Worm (Caenorhabditis elegans) whole organism, L4 larva: ENCODE measurements around the gene T05B4.10.

ENCODE experiments used
- F10B5.3 ChIP-seq: sonication (generic microtip); optimal IDR thresholded peaks from 2 replicates; lab custom pipeline; 2016; ENCODE audit warnings: mild to moderate bottlenecking, missing genetic modification characterization, missing compliant biosample characterization
- R02D3.7 ChIP-seq: fragments of 150-350 bp; sonication (generic microtip); optimal IDR thresholded peaks from 3 replicates; lab custom pipeline; 2014; ENCODE audit warnings: missing biosample characterization, missing genetic modification characterization
- T20F7.1 ChIP-seq: fragments of 200-800 bp; sonication (Bioruptor generic); optimal IDR thresholded peaks from 2 replicates; lab custom pipeline; 2018; ENCODE audit warnings: mild to moderate bottlenecking, missing genetic modification characterization, missing compliant biosample characterization
- T26A8.4 ChIP-seq: fragments of 200-800 bp; sonication (Bioruptor generic); IDR thresholded peaks from 2 replicates; pipeline ENCODE4 v1.3.6; 2022; ENCODE audit warnings: missing genetic modification characterization, missing compliant biosample characterization
- Y105C5A.15 ChIP-seq: fragments of 200-800 bp; sonication (Bioruptor generic); IDR thresholded peaks from 2 replicates; pipeline ENCODE4 v1.3.6; 2022; ENCODE audit warnings: missing genetic modification characterization, missing compliant biosample characterization
- aha-1 ChIP-seq: fragments of 150-350 bp; peaks from one replicate; lab custom pipeline; 2014; ENCODE audit warnings: missing biosample characterization, missing genetic modification characterization
- attf-4 ChIP-seq: sonication (generic microtip); optimal IDR thresholded peaks from 3 replicates; lab custom pipeline; 2017; ENCODE audit warnings: missing biosample characterization, missing genetic modification characterization
- ceh-62 ChIP-seq: sonication (generic microtip); optimal IDR thresholded peaks from 2 replicates; lab custom pipeline; 2017; ENCODE audit warnings: missing biosample characterization, missing genetic modification characterization
- cey-2 ChIP-seq: sonication (generic microtip); optimal IDR thresholded peaks from 3 replicates; lab custom pipeline; 2017; ENCODE audit warnings: missing genetic modification characterization, mild to moderate bottlenecking, missing compliant biosample characterization, antibody characterized with exemption, borderline replicate concordance; ENCODE audit not compliant: insufficient read depth
- daf-19 ChIP-seq: fragments of 200-800 bp; sonication (Bioruptor generic); conservative IDR thresholded peaks from 2 replicates; pipeline ENCODE4 v1.3.6; 2022; ENCODE audit warnings: missing genetic modification characterization, missing compliant biosample characterization
- dmd-6 ChIP-seq: fragments of 200-800 bp; sonication (Bioruptor generic); IDR thresholded peaks from 2 replicates; pipeline ENCODE4 v1.3.6; 2022; ENCODE audit warnings: missing genetic modification reagents, missing genetic modification characterization, missing compliant biosample characterization
- dmd-8 ChIP-seq: fragments of 200-800 bp; sonication (Bioruptor generic); IDR thresholded peaks from 2 replicates; pipeline ENCODE4 v1.3.6; 2022; ENCODE audit warnings: missing genetic modification characterization, missing compliant biosample characterization
- dmd-9 ChIP-seq: fragments of 200-800 bp; sonication (Bioruptor generic); IDR thresholded peaks from 2 replicates; pipeline ENCODE4 v1.3.6; 2022; ENCODE audit warnings: missing genetic modification reagents, missing genetic modification characterization, missing compliant biosample characterization
- egl-43 ChIP-seq: fragments of 200-800 bp; sonication (Bioruptor generic); IDR thresholded peaks from 2 replicates; pipeline ENCODE4 v1.3.6; 2022; ENCODE audit warnings: missing genetic modification reagents, missing genetic modification characterization, missing compliant biosample characterization
- fkh-10 ChIP-seq: fragments of 150-350 bp; optimal IDR thresholded peaks from 2 replicates; lab custom pipeline; 2014; ENCODE audit warnings: missing biosample characterization, missing genetic modification reagents, missing genetic modification characterization
- gei-8 ChIP-seq: fragments of 200-800 bp; sonication (Bioruptor generic); optimal IDR thresholded peaks from 2 replicates; lab custom pipeline; 2018; ENCODE audit warnings: mild to moderate bottlenecking, missing genetic modification characterization, missing compliant biosample characterization
- hif-1 ChIP-seq, 2 experiments: sonication (generic microtip); optimal IDR thresholded peaks; 2 replicates each; lab custom pipeline; 2016 to 2017; ENCODE audit warnings: missing compliant biosample characterization in 2 of 2, missing genetic modification characterization in 2 of 2, missing genetic modification reagents in 2 of 2, missing genotype in 2 of 2, mild to moderate bottlenecking in 1 of 2
- lin-15B ChIP-seq: fragments of 150-350 bp; sonication (generic microtip); optimal IDR thresholded peaks from 3 replicates; lab custom pipeline; 2014; ENCODE audit warnings: missing biosample characterization, missing genetic modification characterization
- mep-1 ChIP-seq: fragments of 150-350 bp; sonication (generic microtip); optimal IDR thresholded peaks from 3 replicates; lab custom pipeline; 2014; ENCODE audit warnings: missing biosample characterization, missing genetic modification characterization
- nhr-41 ChIP-seq: fragments of 200-800 bp; sonication (Bioruptor generic); IDR thresholded peaks from 2 replicates; pipeline ENCODE4 v1.3.6; 2022; ENCODE audit warnings: missing genetic modification reagents, missing genetic modification characterization, missing compliant biosample characterization
- nhr-6 ChIP-seq: fragments of 150-350 bp; optimal IDR thresholded peaks from 2 replicates; lab custom pipeline; 2014; ENCODE audit warnings: missing biosample characterization, missing genetic modification characterization
- pha-4 ChIP-seq, 2 experiments: fragments of 150-350 bp in 1 of 2; fragments of 200-800 bp in 1 of 2; sonication (Bioruptor generic) in 1 of 2; IDR thresholded peaks in 1 of 2; optimal IDR thresholded peaks in 1 of 2; 2 replicates each; pipeline versions ENCODE4 v1.3.6 to Lab custom; 2014 to 2022; ENCODE audit warnings: missing genetic modification characterization in 2 of 2, missing genetic modification reagents in 2 of 2, missing biosample characterization in 1 of 2, missing compliant biosample characterization in 1 of 2
- php-3 ChIP-seq: fragments of 200-800 bp; sonication (Bioruptor generic); IDR thresholded peaks from 2 replicates; pipeline ENCODE4 v1.3.6; 2022; ENCODE audit warnings: missing genetic modification reagents, missing genetic modification characterization, missing compliant biosample characterization
- pqm-1 ChIP-seq: sonication (generic microtip); optimal IDR thresholded peaks from 2 replicates; lab custom pipeline; 2017; ENCODE audit warnings: missing biosample characterization, missing genetic modification characterization
- set-16 ChIP-seq: fragments of 200-800 bp; sonication (Bioruptor generic); IDR thresholded peaks from 2 replicates; pipeline ENCODE4 v1.3.6; 2022; ENCODE audit warnings: missing genetic modification reagents, missing genetic modification characterization, missing compliant biosample characterization
- skn-1 ChIP-seq: fragments of 150-350 bp; optimal IDR thresholded peaks from 2 replicates; lab custom pipeline; 2014; ENCODE audit warnings: missing biosample characterization, missing genetic modification characterization
- spr-3 ChIP-seq: fragments of 200-800 bp; sonication (Bioruptor generic); optimal IDR thresholded peaks from 2 replicates; lab custom pipeline; 2018; ENCODE audit warnings: mild to moderate bottlenecking, missing genetic modification characterization, missing compliant biosample characterization
- tra-1 ChIP-seq: fragments of 200-800 bp; sonication (Bioruptor generic); IDR thresholded peaks from 2 replicates; pipeline ENCODE4 v1.3.6; 2022; ENCODE audit warnings: missing genetic modification reagents, missing genetic modification characterization, missing compliant biosample characterization
- unc-62 ChIP-seq, 3 experiments: fragments of 150-350 bp in 1 of 3; sonication (generic microtip); optimal IDR thresholded peaks in 2 of 3; peaks in 1 of 3; 1 replicate in 1 of 3; 2 replicates in 2 of 3; lab custom pipeline; 2014 to 2017; ENCODE audit warnings: missing biosample characterization in 3 of 3, missing genetic modification characterization in 3 of 3, missing genetic modification reagents in 3 of 3, missing genotype in 1 of 3
- zfp-3 ChIP-seq: fragments of 200-800 bp; sonication (Bioruptor generic); conservative IDR thresholded peaks from 2 replicates; pipeline ENCODE4 v1.3.6; 2022; ENCODE audit warnings: missing genetic modification reagents, missing genetic modification characterization, missing compliant biosample characterization
- zip-11 ChIP-seq: fragments of 200-800 bp; sonication (Bioruptor generic); IDR thresholded peaks from 2 replicates; pipeline ENCODE4 v1.3.6; 2022; ENCODE audit warnings: missing genetic modification characterization, missing compliant biosample characterization
- zip-2 ChIP-seq: fragments of 150-350 bp; optimal IDR thresholded peaks from 2 replicates; lab custom pipeline; 2014; ENCODE audit warnings: missing biosample characterization, missing genetic modification characterization

The T05B4.10 gene

ce11 chrV:4125552-4126084 lies 5.1 kb upstream of the T05B4.10 start, which contains the start of gene T05B4.12:
TSS of gene T05B4.12 (minus strand) at chrV:4126034.
- TF ChIP-seq set-16 (GFP tag; lab: Robert Waterston, UW), result peak; percentile 68
- no peak for TF ChIP-seq T20F7.1

DNA sequence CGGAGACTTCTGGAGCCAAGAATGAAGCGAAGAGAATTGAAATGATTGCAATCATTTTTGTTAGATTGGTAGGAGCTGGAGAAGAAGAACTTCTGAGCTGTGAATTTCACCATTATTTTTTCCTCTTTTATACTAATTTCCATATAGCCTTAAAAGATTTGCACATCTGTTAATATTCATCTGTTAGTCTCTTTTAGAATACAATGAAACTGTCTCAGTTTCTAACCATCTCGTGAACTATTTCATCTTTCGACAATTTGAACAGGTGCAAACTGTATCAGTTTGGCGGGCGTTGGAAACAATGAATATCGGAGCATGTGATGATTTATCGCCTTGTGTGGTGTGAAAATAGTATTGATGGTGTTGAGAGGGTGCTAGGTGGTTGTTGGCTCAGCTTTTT lies 1.9 kb upstream of the T05B4.10 start, which contains the start of gene phat-5:
Gene phat-5 (minus strand): TSS at position 101 of the 400 bp plus-strand sequence.
- TF ChIP-seq zfp-3 (no peak), nhr-6 (tag; lab: Kevin White, UChicago) (no peak), zip-2 (tag; lab: Kevin White, UChicago) (no peak), pha-4 (GFP tag; IDR thresholded peaks at IDR 0.05; lab: Robert Waterston, UW) (no peak), pha-4 (tag; optimal IDR thresholded peaks at IDR 0.05; lab: Kevin White, UChicago) (no peak), gei-8 (GFP tag; lab: Kevin White, UChicago) (no peak), egl-43 (GFP tag; lab: Robert Waterston, UW) (no peak), spr-3 (GFP tag; lab: Kevin White, UChicago) (no peak)

ce11 chrV:4118332-4118731 lies 2.2 kb downstream of the T05B4.10 start, which contains the start of gene T05B4.9:
TSS of gene T05B4.9 (minus strand) at chrV:4118432.
- TF ChIP-seq pqm-1 (tag; lab: Kevin White, UChicago), result no peak

- no peak for TF ChIP-seq ceh-62 (tag; lab: Kevin White, UChicago)
- no peak for TF ChIP-seq skn-1 (tag; lab: Kevin White, UChicago)
- TF ChIP-seq mep-1, result no peak
- TF ChIP-seq zip-11 (GFP tag; lab: Robert Waterston, UW), result no peak
- TF ChIP-seq attf-4 (tag; lab: Kevin White, UChicago), result no peak
- TF ChIP-seq aha-1 (tag; lab: Kevin White, UChicago), result peak; percentile 7
- TF ChIP-seq unc-62 (GFP tag; optimal IDR thresholded peaks at IDR 0.05 in 1 of 2; lab: Kevin White, UChicago), result no peak
- TF ChIP-seq unc-62 (tag; optimal IDR thresholded peaks at IDR 0.05; lab: Kevin White, UChicago), result no peak
- TF ChIP-seq hif-1 (tag; optimal IDR thresholded peaks at IDR 0.05; lab: Kevin White, UChicago), result no peak
Measured at ce11 chrV:4116071-4116470, 4.5 kb downstream of the T05B4.10 start, which contains the start of gene T05B4.8. TSS of gene T05B4.8 (minus strand) at chrV:4116171.

DNA sequence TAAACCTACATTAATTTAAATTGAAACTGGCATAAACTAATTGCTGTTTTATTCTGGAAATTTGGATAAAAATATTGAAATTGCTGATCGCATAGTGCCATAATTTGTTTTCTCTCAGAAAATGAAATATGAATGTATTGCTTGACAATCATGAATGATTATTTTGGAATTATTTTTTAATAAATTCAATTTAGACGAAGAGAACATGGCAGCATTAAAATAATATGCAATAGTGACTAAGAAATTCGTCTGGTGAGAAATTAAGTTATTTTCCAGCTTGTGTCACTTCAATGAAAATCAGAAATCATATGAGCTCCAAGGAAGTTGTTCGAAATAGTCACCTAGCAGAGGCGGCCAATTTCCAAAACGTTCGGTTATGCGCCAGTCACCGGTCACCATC lies 5.9 kb downstream of the T05B4.10 start, which contains the start of gene srw-133:
Gene srw-133 (minus strand): TSS at position 101 of the 400 bp plus-strand sequence.
- no peak for TF ChIP-seq set-16 (GFP tag; lab: Robert Waterston, UW)
- no peak for TF ChIP-seq R02D3.7
- no peak for TF ChIP-seq fkh-10 (GFP tag; lab: Kevin White, UChicago)
- TF ChIP-seq daf-19, result no peak
- TF ChIP-seq lin-15B (tag; lab: Kevin White, UChicago), result no peak
- TF ChIP-seq Y105C5A.15, result no peak
- TF ChIP-seq dmd-9 (GFP tag; lab: Robert Waterston, UW), result no peak
- TF ChIP-seq tra-1, result no peak
- no peak for TF ChIP-seq dmd-8 (GFP tag; lab: Robert Waterston, UW)
- no peak for TF ChIP-seq dmd-6 (GFP tag; lab: Robert Waterston, UW)
- no peak for TF ChIP-seq T26A8.4 (GFP tag; lab: Robert Waterston, UW)
- TF ChIP-seq F10B5.3 (tag; lab: Kevin White, UChicago), result no peak
- TF ChIP-seq cey-2 (tag; lab: Kevin White, UChicago), result no peak
- TF ChIP-seq T20F7.1, result no peak
- no peak for TF ChIP-seq nhr-41 (GFP tag; lab: Robert Waterston, UW)
- no peak for TF ChIP-seq aha-1 (tag; lab: Kevin White, UChicago)
- TF ChIP-seq php-3 (GFP tag; lab: Robert Waterston, UW), result no peak
- TF ChIP-seq, all 104 proteins: peak for 0
